Worm (Caenorhabditis elegans) whole organism, mixed stage, embryonic: ENCODE results near the gene dyrb-1.

Experiments
- M03D4.4 ChIP-seq: sonication (generic microtip); optimal IDR thresholded peaks from 2 replicates; lab custom pipeline; 2017; ENCODE audit warnings: mild to moderate bottlenecking, missing genetic modification characterization, missing compliant biosample characterization
- elt-3 ChIP-seq: fragments of 150-350 bp; optimal IDR thresholded peaks from 2 replicates; lab custom pipeline; 2014; ENCODE audit warnings: missing biosample characterization, missing genetic modification characterization
- lsy-2 ChIP-seq: fragments of 150-350 bp; optimal IDR thresholded peaks from 2 replicates; lab custom pipeline; 2014; ENCODE audit warnings: missing biosample characterization, missing genetic modification characterization
- nhr-237 ChIP-seq: fragments of 150-350 bp; optimal IDR thresholded peaks from 2 replicates; lab custom pipeline; 2014; ENCODE audit warnings: missing biosample characterization, missing genetic modification characterization
- pha-4 ChIP-seq: fragments of 150-350 bp; optimal IDR thresholded peaks from 2 replicates; lab custom pipeline; 2018; ENCODE audit warnings: missing biosample characterization, missing genetic modification reagents, missing genetic modification characterization
- sem-2 ChIP-seq: fragments of 200-800 bp; sonication (Bioruptor generic); optimal IDR thresholded peaks from 2 replicates; lab custom pipeline; 2018; ENCODE audit warnings: mild to moderate bottlenecking, missing genetic modification characterization, missing compliant biosample characterization
- snpc-4 ChIP-seq: fragments of 150-350 bp; optimal IDR thresholded peaks from 2 replicates; lab custom pipeline; 2014; ENCODE audit warnings: missing biosample characterization, missing genetic modification characterization
- unc-39 ChIP-seq: fragments of 150-350 bp; optimal IDR thresholded peaks from 2 replicates; lab custom pipeline; 2014; ENCODE audit warnings: missing biosample characterization, missing genetic modification characterization
- unc-62 ChIP-seq: fragments of 150-350 bp; optimal IDR thresholded peaks from 2 replicates; lab custom pipeline; 2014; ENCODE audit warnings: missing biosample characterization, missing genetic modification reagents, missing genetic modification characterization

ce11 chrII:9112851-9113250, 5.9 kb upstream of the dyrb-1 start, which contains the start of gene jun-1:
- TF ChIP-seq unc-62 (peak; percentile 89), pha-4 (tag; lab: Kevin White, UChicago) (peak; percentile 35), snpc-4 (tag; lab: Kevin White, UChicago) (no peak), M03D4.4 (no peak), nhr-237 (tag; lab: Kevin White, UChicago) (peak; percentile 95), sem-2 (GFP tag; lab: Kevin White, UChicago) (no peak), lsy-2 (tag; lab: Kevin White, UChicago) (peak; percentile 48), elt-3 (no peak), unc-39 (tag; lab: Kevin White, UChicago) (no peak)
